Worm (Caenorhabditis elegans) whole organism, L3 larva: ENCODE measurements around the gene pals-33.

ENCODE experiments used
- R02D3.7 ChIP-seq: fragments of 150-350 bp; optimal IDR thresholded peaks from 2 replicates; lab custom pipeline; 2014; ENCODE audit warnings: missing biosample characterization, missing genetic modification characterization
- ZK546.5 ChIP-seq: sonication (generic microtip); optimal IDR thresholded peaks from 2 replicates; lab custom pipeline; 2017; ENCODE audit warnings: missing biosample characterization, missing genetic modification characterization
- aly-2 ChIP-seq: fragments of 150-350 bp; optimal IDR thresholded peaks from 2 replicates; lab custom pipeline; 2014; ENCODE audit warnings: missing biosample characterization, missing genetic modification characterization
- ama-1 ChIP-seq: fragments of 150-350 bp; optimal IDR thresholded peaks from 2 replicates; lab custom pipeline; 2018
- ceh-16 ChIP-seq: sonication (generic microtip); optimal IDR thresholded peaks from 2 replicates; lab custom pipeline; 2017; ENCODE audit warnings: missing biosample characterization, missing genetic modification characterization
- ceh-28 ChIP-seq: fragments of 150-350 bp; optimal IDR thresholded peaks from 2 replicates; lab custom pipeline; 2014; ENCODE audit warnings: missing biosample characterization, missing genetic modification reagents, missing genetic modification characterization
- ceh-82 ChIP-seq: fragments of 150-350 bp; optimal IDR thresholded peaks from 2 replicates; lab custom pipeline; 2014; ENCODE audit warnings: missing biosample characterization, missing genetic modification characterization
- ceh-9 ChIP-seq: sonication (generic microtip); optimal IDR thresholded peaks from 2 replicates; lab custom pipeline; 2018; ENCODE audit warnings: missing biosample characterization, missing genetic modification characterization
- daf-12 ChIP-seq: fragments of 150-350 bp; optimal IDR thresholded peaks from 2 replicates; lab custom pipeline; 2014; ENCODE audit warnings: missing biosample characterization, missing genetic modification reagents, missing genetic modification characterization
- egl-27 ChIP-seq: sonication (generic microtip); optimal IDR thresholded peaks from 4 replicates; lab custom pipeline; 2017; ENCODE audit warnings: missing biosample characterization, missing genetic modification reagents, missing genetic modification characterization
- egl-5 ChIP-seq: fragments of 150-350 bp; optimal IDR thresholded peaks from 2 replicates; lab custom pipeline; 2017; ENCODE audit warnings: missing biosample characterization, missing genetic modification reagents, missing genetic modification characterization, inconsistent platforms
- elt-1 ChIP-seq: fragments of 150-350 bp; optimal IDR thresholded peaks from 2 replicates; lab custom pipeline; 2014; ENCODE audit warnings: missing biosample characterization, missing genetic modification characterization
- elt-2 ChIP-seq: sonication (generic microtip); optimal IDR thresholded peaks from 2 replicates; lab custom pipeline; 2016; ENCODE audit warnings: missing genetic modification reagents, mild to moderate bottlenecking, missing genetic modification characterization, missing compliant biosample characterization
- elt-3 ChIP-seq, 3 experiments: fragments of 150-350 bp in 1 of 3; sonication (generic microtip) in 2 of 3; optimal IDR thresholded peaks; 2 replicates in 2 of 3; 4 replicates in 1 of 3; lab custom pipeline; 2014 to 2017; ENCODE audit warnings: missing biosample characterization in 3 of 3, missing genetic modification characterization in 3 of 3
- eor-1 ChIP-seq, 2 experiments: fragments of 150-350 bp; optimal IDR thresholded peaks; 2 replicates each; lab custom pipeline; 2014 to 2018; ENCODE audit warnings: missing biosample characterization in 2 of 2, missing genetic modification characterization in 2 of 2
- fkh-10 ChIP-seq: sonication (generic microtip); optimal IDR thresholded peaks from 2 replicates; lab custom pipeline; 2017; ENCODE audit warnings: missing biosample characterization, missing genetic modification reagents, missing genetic modification characterization
- fkh-2 ChIP-seq: fragments of 150-350 bp; optimal IDR thresholded peaks from 2 replicates; lab custom pipeline; 2014; ENCODE audit warnings: missing biosample characterization, missing genetic modification reagents, missing genetic modification characterization
- fos-1 ChIP-seq: fragments of 150-350 bp; optimal IDR thresholded peaks from 2 replicates; lab custom pipeline; 2014; ENCODE audit warnings: missing biosample characterization, missing genetic modification characterization
- hmg-11 ChIP-seq: sonication (generic microtip); optimal IDR thresholded peaks from 2 replicates; lab custom pipeline; 2016; ENCODE audit warnings: missing genetic modification characterization, missing compliant biosample characterization
- jun-1 ChIP-seq: fragments of 150-350 bp; optimal IDR thresholded peaks from 2 replicates; lab custom pipeline; 2014; ENCODE audit warnings: missing biosample characterization, missing genetic modification reagents, missing genetic modification characterization
- lin-15B ChIP-seq: fragments of 150-350 bp; optimal IDR thresholded peaks from 2 replicates; lab custom pipeline; 2014; ENCODE audit warnings: missing biosample characterization, missing genetic modification characterization
- lin-39 ChIP-seq: fragments of 150-350 bp; optimal IDR thresholded peaks from 2 replicates; lab custom pipeline; 2018; ENCODE audit warnings: missing biosample characterization, missing genetic modification reagents, missing genetic modification characterization
- lsy-12 ChIP-seq: sonication (generic microtip); optimal IDR thresholded peaks from 2 replicates; lab custom pipeline; 2016; ENCODE audit warnings: mild to moderate bottlenecking, missing genetic modification characterization, missing compliant biosample characterization
- mdl-1 ChIP-seq: fragments of 150-350 bp; optimal IDR thresholded peaks from 2 replicates; lab custom pipeline; 2014; ENCODE audit warnings: missing biosample characterization, missing genetic modification characterization
- mml-1 ChIP-seq: fragments of 150-350 bp; sonication (generic microtip); optimal IDR thresholded peaks from 3 replicates; lab custom pipeline; 2014; ENCODE audit warnings: missing biosample characterization, missing genetic modification characterization
- nfya-1 ChIP-seq: sonication (generic microtip); optimal IDR thresholded peaks from 2 replicates; lab custom pipeline; 2017; ENCODE audit warnings: missing genetic modification characterization, mild to moderate bottlenecking, missing compliant biosample characterization, antibody characterized with exemption, moderate library complexity; ENCODE audit not compliant: insufficient read depth
- nhr-11 ChIP-seq: fragments of 150-350 bp; optimal IDR thresholded peaks from 2 replicates; lab custom pipeline; 2014; ENCODE audit warnings: missing biosample characterization, missing genetic modification characterization
- nhr-12 ChIP-seq: fragments of 150-350 bp; optimal IDR thresholded peaks from 2 replicates; lab custom pipeline; 2014; ENCODE audit warnings: missing biosample characterization, missing genetic modification characterization
- nhr-23 ChIP-seq: fragments of 150-350 bp; optimal IDR thresholded peaks from 2 replicates; lab custom pipeline; 2014; ENCODE audit warnings: missing biosample characterization, missing genetic modification reagents, missing genetic modification characterization
- nhr-237 ChIP-seq: fragments of 150-350 bp; optimal IDR thresholded peaks from 2 replicates; lab custom pipeline; 2014; ENCODE audit warnings: missing biosample characterization, missing genetic modification characterization
- nhr-25 ChIP-seq: sonication (generic microtip); optimal IDR thresholded peaks from 2 replicates; lab custom pipeline; 2017; ENCODE audit warnings: missing biosample characterization, missing genetic modification characterization
- nhr-28 ChIP-seq: fragments of 150-350 bp; optimal IDR thresholded peaks from 2 replicates; lab custom pipeline; 2014; ENCODE audit warnings: missing biosample characterization, missing genetic modification characterization
- nhr-43 ChIP-seq: sonication (generic microtip); optimal IDR thresholded peaks from 2 replicates; lab custom pipeline; 2016; ENCODE audit warnings: mild to moderate bottlenecking, missing genetic modification characterization, missing compliant biosample characterization; ENCODE audit not compliant: poor library complexity, severe bottlenecking
- nhr-67 ChIP-seq: fragments of 150-350 bp; optimal IDR thresholded peaks from 2 replicates; lab custom pipeline; 2014; ENCODE audit warnings: missing biosample characterization, missing genetic modification characterization
- nhr-76 ChIP-seq: fragments of 150-350 bp; sonication (generic microtip); optimal IDR thresholded peaks from 5 replicates; lab custom pipeline; 2014; ENCODE audit warnings: missing biosample characterization, missing genetic modification characterization
- nhr-77 ChIP-seq: fragments of 150-350 bp; optimal IDR thresholded peaks from 2 replicates; lab custom pipeline; 2014; ENCODE audit warnings: missing biosample characterization, missing genetic modification characterization
- pha-4 ChIP-seq: fragments of 150-350 bp; optimal IDR thresholded peaks from 2 replicates; lab custom pipeline; 2014; ENCODE audit warnings: missing biosample characterization, missing genetic modification reagents, missing genetic modification characterization
- pqm-1 ChIP-seq: fragments of 150-350 bp; optimal IDR thresholded peaks from 2 replicates; lab custom pipeline; 2017; ENCODE audit warnings: missing biosample characterization, missing genetic modification characterization, inconsistent platforms
- sea-2 ChIP-seq: fragments of 150-350 bp; sonication (generic microtip); optimal IDR thresholded peaks from 4 replicates; lab custom pipeline; 2014; ENCODE audit warnings: missing biosample characterization, missing genetic modification reagents, missing genetic modification characterization
- skn-1 ChIP-seq: fragments of 150-350 bp; optimal IDR thresholded peaks from 2 replicates; lab custom pipeline; 2014; ENCODE audit warnings: missing biosample characterization, missing genetic modification characterization
- snpc-4 ChIP-seq: fragments of 150-350 bp; optimal IDR thresholded peaks from 2 replicates; lab custom pipeline; 2014; ENCODE audit warnings: missing biosample characterization, missing genetic modification characterization
- tbx-2 ChIP-seq: sonication (generic microtip); optimal IDR thresholded peaks from 2 replicates; lab custom pipeline; 2016; ENCODE audit warnings: mild to moderate bottlenecking, missing genetic modification characterization, missing compliant biosample characterization
- unc-39 ChIP-seq: sonication (generic microtip); optimal IDR thresholded peaks from 4 replicates; lab custom pipeline; 2017; ENCODE audit warnings: missing biosample characterization, missing genetic modification characterization
- unc-62 ChIP-seq: fragments of 150-350 bp; sonication (generic microtip); optimal IDR thresholded peaks from 4 replicates; lab custom pipeline; 2014; ENCODE audit warnings: missing biosample characterization, missing genetic modification reagents, missing genetic modification characterization
- zag-1 ChIP-seq: fragments of 150-350 bp; optimal IDR thresholded peaks from 2 replicates; lab custom pipeline; 2014; ENCODE audit warnings: missing biosample characterization, missing genetic modification characterization
- ztf-11 ChIP-seq: fragments of 150-350 bp; optimal IDR thresholded peaks from 2 replicates; lab custom pipeline; 2014; ENCODE audit warnings: missing biosample characterization, missing genetic modification characterization
- ztf-4 ChIP-seq: fragments of 150-350 bp; optimal IDR thresholded peaks from 2 replicates; lab custom pipeline; 2014; ENCODE audit warnings: missing biosample characterization, missing genetic modification characterization

Gene pals-33

ce11 chrV:3634293-3635016 is 38.7 kb upstream of the pals-33 start:
- TF ChIP-seq ceh-82 (tag; lab: Kevin White, UChicago), result no peak
- no peak for TF ChIP-seq nhr-67
- TF ChIP-seq elt-3 (tag; optimal IDR thresholded peaks at IDR 0.05; lab: Kevin White, UChicago), result no peak
- peak; percentile 87 for TF ChIP-seq pqm-1 (tag; lab: Kevin White, UChicago)
- no peak for TF ChIP-seq ztf-11 (tag; lab: Kevin White, UChicago)
- TF ChIP-seq jun-1 (tag; lab: Kevin White, UChicago), result peak; percentile 50
- TF ChIP-seq nhr-23, result no peak
- no peak for TF ChIP-seq eor-1 (tag; optimal IDR thresholded peaks at IDR 0.05; lab: Kevin White, UChicago)
- no peak for TF ChIP-seq egl-27 (tag; lab: Kevin White, UChicago)
- no peak for TF ChIP-seq ceh-9
- no peak for TF ChIP-seq nhr-76 (tag; lab: Kevin White, UChicago)
- TF ChIP-seq nhr-77 (tag; lab: Kevin White, UChicago), result no peak
- TF ChIP-seq fos-1, result peak; percentile 11
- TF ChIP-seq nhr-43 (tag; lab: Kevin White, UChicago), result no peak
- TF ChIP-seq nhr-12, result no peak
- TF ChIP-seq egl-5 (tag; lab: Kevin White, UChicago), result no peak
- TF ChIP-seq daf-12 (tag; lab: Kevin White, UChicago), result no peak
- no peak for TF ChIP-seq ZK546.5 (tag; lab: Kevin White, UChicago)
- no peak for TF ChIP-seq unc-62 (GFP tag; lab: Kevin White, UChicago)
- no peak for TF ChIP-seq ztf-4 (tag; lab: Kevin White, UChicago)
- no peak for TF ChIP-seq ama-1 (lab: Kevin White, UChicago)
- no peak for TF ChIP-seq fkh-2
- peak; percentile 61 for TF ChIP-seq ceh-28 (tag; lab: Kevin White, UChicago)
- TF ChIP-seq nhr-237, result no peak
- TF ChIP-seq nfya-1, result peak; percentile 27
- no peak for TF ChIP-seq snpc-4 (tag; lab: Kevin White, UChicago)
- no peak for TF ChIP-seq R02D3.7 (tag; lab: Kevin White, UChicago)
- no peak for TF ChIP-seq nhr-11 (tag; lab: Kevin White, UChicago)
- no peak for TF ChIP-seq aly-2
- no peak for TF ChIP-seq fkh-10 (GFP tag; lab: Kevin White, UChicago)
- TF ChIP-seq elt-1 (tag; lab: Kevin White, UChicago), result no peak
- TF ChIP-seq nhr-28 (tag; lab: Kevin White, UChicago), result no peak
- no peak for TF ChIP-seq lsy-12 (tag; lab: Kevin White, UChicago)
- no peak for TF ChIP-seq sea-2 (GFP tag; lab: Kevin White, UChicago)
- TF ChIP-seq lin-39 (tag; lab: Kevin White, UChicago), result no peak
- TF ChIP-seq lin-15B (tag; lab: Kevin White, UChicago), result no peak
- no peak for TF ChIP-seq zag-1 (tag; lab: Kevin White, UChicago)
- peak; percentile 96 for TF ChIP-seq elt-2 (tag; lab: Kevin White, UChicago)
- TF ChIP-seq skn-1 (tag; lab: Kevin White, UChicago), result no peak
- TF ChIP-seq mml-1, result no peak
- no peak for TF ChIP-seq tbx-2
- no peak for TF ChIP-seq hmg-11
- no peak for TF ChIP-seq ceh-16 (tag; lab: Kevin White, UChicago)
- TF ChIP-seq pha-4 (tag; lab: Kevin White, UChicago), result peak; percentile 80
- TF ChIP-seq unc-39 (tag; lab: Kevin White, UChicago), result no peak
- TF ChIP-seq nhr-25 (tag; lab: Kevin White, UChicago), result no peak
- TF ChIP-seq mdl-1 (tag; lab: Kevin White, UChicago), result no peak
